Fruit fly (Drosophila melanogaster): ENCODE results near the gene Orct.

The Orct gene

DNA sequence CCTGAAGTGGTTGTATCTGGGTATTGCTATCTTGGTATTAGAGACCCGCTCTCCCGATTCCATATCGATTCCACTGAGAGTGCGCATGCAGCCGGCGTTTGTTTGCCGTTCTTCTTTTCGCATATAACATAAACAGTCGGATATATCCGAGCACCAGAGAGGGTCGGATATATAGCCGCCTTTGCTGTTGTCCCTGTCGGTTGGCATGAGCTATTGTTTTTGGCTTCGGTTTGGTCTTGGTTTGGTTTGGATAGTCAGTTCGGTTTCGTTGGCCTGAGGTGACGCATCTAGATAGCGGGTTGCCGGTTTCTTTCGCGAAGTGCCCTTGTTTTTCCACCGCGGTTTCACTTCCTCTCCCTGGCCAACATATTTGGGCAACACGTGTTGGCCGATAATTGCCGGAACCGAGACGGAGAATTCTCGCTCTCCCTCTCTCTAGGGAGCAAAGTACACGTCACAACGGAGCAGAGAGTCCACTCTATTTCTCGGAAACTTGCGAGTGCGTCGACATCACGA lies 3.2 kb upstream of the Orct start, which contains the start of gene Orct2 (continued):
- no peak for TF ChIP-seq prd (optimal IDR thresholded peaks at IDR 0.05)
- peak; percentile 14; the same call in 1 of the 3 replicates for TF ChIP-seq prd (GFP tag; IDR thresholded peaks at IDR 0.05)
- TF ChIP-seq zf30C (GFP tag; optimal IDR thresholded peaks at IDR 0.05): no peak
- TF ChIP-seq NC2α (GFP tag; optimal IDR thresholded peaks at IDR 0.05): no peak
- no peak for TF ChIP-seq CG8944 (GFP tag; optimal IDR thresholded peaks at IDR 0.05)
- no peak for TF ChIP-seq CG14965 (GFP tag; optimal IDR thresholded peaks at IDR 0.05; ENCODE audit: borderline replicate concordance)
- TF ChIP-seq CG2116 (GFP tag; optimal IDR thresholded peaks at IDR 0.05): no peak
- TF ChIP-seq CG9727 (GFP tag; optimal IDR thresholded peaks at IDR 0.05): peak; percentile 15
- peak; percentile 15; the same call in 1 of the 2 replicates for TF ChIP-seq amos (GFP tag; IDR thresholded peaks at IDR 0.05; ENCODE audit: partially characterized antibody)
- TF ChIP-seq az2 (GFP tag; optimal IDR thresholded peaks at IDR 0.05): no peak
- no peak for TF ChIP-seq CG4360 (GFP tag; IDR thresholded peaks at IDR 0.05)
- TF ChIP-seq Camta (GFP tag; optimal IDR thresholded peaks at IDR 0.05): no peak
- TF ChIP-seq crol (GFP tag; IDR thresholded peaks at IDR 0.05): peak; percentile 84
- no peak for TF ChIP-seq CG7839 (tag; optimal IDR thresholded peaks at IDR 0.05)
- TF ChIP-seq crc (GFP tag; optimal IDR thresholded peaks at IDR 0.05): no peak
- no peak for TF ChIP-seq jumu (GFP tag; optimal IDR thresholded peaks at IDR 0.05)
- TF ChIP-seq cwo (GFP tag; optimal IDR thresholded peaks at IDR 0.05): peak; percentile 100
- TF ChIP-seq gsb (GFP tag; IDR thresholded peaks at IDR 0.05): no peak
- TF ChIP-seq fd96Cb (tag; optimal IDR thresholded peaks at IDR 0.05): no peak
- no peak for TF ChIP-seq HmgD (GFP tag; optimal IDR thresholded peaks at IDR 0.05)
- TF ChIP-seq Usf (GFP tag; optimal IDR thresholded peaks at IDR 0.05): no peak
- TF ChIP-seq CG12219 (GFP tag; optimal IDR thresholded peaks at IDR 0.05): no peak
- TF ChIP-seq CG12391 (tag; optimal IDR thresholded peaks at IDR 0.05): no peak
- TF ChIP-seq vfl (GFP tag; optimal IDR thresholded peaks at IDR 0.05): no peak
- TF ChIP-seq CG16779 (GFP tag; IDR thresholded peaks at IDR 0.05): peak; percentile 60; the same call in 1 of the 2 replicates
- TF ChIP-seq CG6654 (GFP tag; optimal IDR thresholded peaks at IDR 0.05): no peak
- no peak for TF ChIP-seq vnd (GFP tag; IDR thresholded peaks at IDR 0.05; ENCODE audit: partially characterized antibody)
- no peak for TF ChIP-seq HLH54F (GFP tag; optimal IDR thresholded peaks at IDR 0.05)
- peak; percentile 20 for TF ChIP-seq CG11504 (tag; optimal IDR thresholded peaks at IDR 0.05)
- no peak for TF ChIP-seq Atf3 (GFP tag; optimal IDR thresholded peaks at IDR 0.05)
- TF ChIP-seq hbn (GFP tag; IDR thresholded peaks at IDR 0.05; ENCODE audit: partially characterized antibody): no peak; the same call in 1 of the 2 replicates
- TF ChIP-seq CG7372 (GFP tag; IDR thresholded peaks at IDR 0.05): no peak
- no peak for TF ChIP-seq CG11085 (GFP tag; IDR thresholded peaks at IDR 0.05)
- TF ChIP-seq Hsf (GFP tag; optimal IDR thresholded peaks at IDR 0.05): no peak
- no peak for TF ChIP-seq tin (GFP tag; optimal IDR thresholded peaks at IDR 0.05)
- 0 out of 2 replicates have a peak, but pooled peaks have one; percentile 6 for TF ChIP-seq HLH3B (GFP tag; IDR thresholded peaks at IDR 0.05)
- TF ChIP-seq seq (GFP tag; IDR thresholded peaks at IDR 0.05): peak; percentile 6; the same call in 1 of the 2 replicates
- TF ChIP-seq p53 (GFP tag; optimal IDR thresholded peaks at IDR 0.05): no peak
- no peak for TF ChIP-seq Aef1 (GFP tag; IDR thresholded peaks at IDR 0.05)
- no peak for TF ChIP-seq CG32767 (GFP tag; IDR thresholded peaks at IDR 0.05)
- TF ChIP-seq slbo (GFP tag; IDR thresholded peaks at IDR 0.05): no peak
- TF ChIP-seq CG15601 (tag; optimal IDR thresholded peaks at IDR 0.05): no peak
- TF ChIP-seq CG4328 (GFP tag; optimal IDR thresholded peaks at IDR 0.05): peak; percentile 39
- TF ChIP-seq CG17829 (tag; optimal IDR thresholded peaks at IDR 0.05): no peak
- no peak for TF ChIP-seq CG15011 (GFP tag; optimal IDR thresholded peaks at IDR 0.05)
- no peak for TF ChIP-seq CG8290 (GFP tag; optimal IDR thresholded peaks at IDR 0.05)
- no peak for TF ChIP-seq CG8290 (tag; optimal IDR thresholded peaks at IDR 0.05)
- no peak for TF ChIP-seq CG12942 (GFP tag; optimal IDR thresholded peaks at IDR 0.05)
- no peak for TF ChIP-seq CG4282 (GFP tag; optimal IDR thresholded peaks at IDR 0.05)
- no peak for TF ChIP-seq CG2202 (tag; optimal IDR thresholded peaks at IDR 0.05)
- no peak for TF ChIP-seq mld (GFP tag; IDR thresholded peaks at IDR 0.05; ENCODE audit: partially characterized antibody)
- TF ChIP-seq Dip3 (GFP tag; optimal IDR thresholded peaks at IDR 0.05): no peak
